Fruit fly (Drosophila melanogaster) whole organism, embryonic: ENCODE data around the gene superdeath.

Experiments
- Abd-B ChIP-seq: fragments of 200-800 bp; sonication (Bioruptor generic); optimal IDR thresholded peaks from 2 replicates; lab custom pipeline; 2018; ENCODE audit warnings: missing biosample characterization, mild to moderate bottlenecking, missing genetic modification characterization, moderate library complexity
- CG10321 ChIP-seq: fragments of 200-800 bp; sonication (Bioruptor generic); IDR thresholded peaks from 2 replicates; pipeline ENCODE4 v1.3.6; 2022; ENCODE audit warnings: missing biosample characterization, missing genetic modification characterization
- CG10431 ChIP-seq: fragments of 200-800 bp; sonication (Bioruptor generic); optimal IDR thresholded peaks from 3 replicates; lab custom pipeline; 2018; ENCODE audit warnings: missing biosample characterization, mild to moderate bottlenecking, missing genetic modification characterization
- CG10462 ChIP-seq: fragments of 200-800 bp; sonication (Bioruptor generic); optimal IDR thresholded peaks from 2 replicates; lab custom pipeline; 2016; ENCODE audit warnings: missing biosample characterization, missing genetic modification characterization
- CG10654 ChIP-seq: fragments of 200-800 bp; sonication (Bioruptor generic); optimal IDR thresholded peaks from 2 replicates; lab custom pipeline; 2016; ENCODE audit warnings: missing biosample characterization, missing genetic modification characterization
- CG11093 ChIP-seq: fragments of 200-800 bp; sonication (Bioruptor generic); IDR thresholded peaks from 3 replicates; pipeline ENCODE4 v1.3.6; 2022; ENCODE audit warnings: missing biosample characterization, missing genetic modification characterization
- CG12104 ChIP-seq: fragments of 200-800 bp; sonication (Bioruptor generic); optimal IDR thresholded peaks from 3 replicates; lab custom pipeline; 2016; ENCODE audit warnings: missing biosample characterization, missing genetic modification characterization
- CG12155 ChIP-seq: fragments of 200-800 bp; sonication (Bioruptor generic); optimal IDR thresholded peaks from 3 replicates; lab custom pipeline; 2016; ENCODE audit warnings: missing biosample characterization, missing genetic modification characterization
- CG12219 ChIP-seq: fragments of 200-800 bp; sonication (Bioruptor generic); optimal IDR thresholded peaks from 3 replicates; lab custom pipeline; 2018; ENCODE audit warnings: missing biosample characterization, mild to moderate bottlenecking, missing genetic modification characterization
- CG14050 ChIP-seq: fragments of 200-800 bp; sonication (Bioruptor generic); IDR thresholded peaks from 3 replicates; pipeline ENCODE4 v1.3.6; 2022; ENCODE audit warnings: missing biosample characterization, missing genetic modification characterization
- CG14441 ChIP-seq: fragments of 200-800 bp; sonication (Bioruptor generic); IDR thresholded peaks from 2 replicates; pipeline ENCODE4 v1.3.6; 2022; ENCODE audit warnings: missing biosample characterization, missing genetic modification characterization
- CG14965 ChIP-seq: fragments of 200-800 bp; sonication (Bioruptor generic); optimal IDR thresholded peaks from 2 replicates; lab custom pipeline; 2016; ENCODE audit warnings: missing biosample characterization, missing genetic modification characterization, borderline replicate concordance
- CG1603 ChIP-seq: fragments of 200-800 bp; sonication (Bioruptor generic); optimal IDR thresholded peaks from 2 replicates; lab custom pipeline; 2019; ENCODE audit warnings: missing biosample characterization, mild to moderate bottlenecking, missing genetic modification characterization, moderate library complexity
- CG18599 ChIP-seq: fragments of 200-800 bp; sonication (Bioruptor generic); optimal IDR thresholded peaks from 3 replicates; lab custom pipeline; 2017; ENCODE audit warnings: missing biosample characterization, missing genetic modification characterization, mild to moderate bottlenecking, moderate library complexity, missing genetic modification reagents
- CG2129 ChIP-seq: fragments of 200-800 bp; sonication (Bioruptor generic); IDR thresholded peaks from 2 replicates; pipeline ENCODE4 v1.3.6; 2022; ENCODE audit warnings: missing biosample characterization, missing genetic modification characterization; ENCODE audit not compliant: partially characterized antibody
- CG31365 ChIP-seq: fragments of 200-800 bp; sonication (Bioruptor generic); optimal IDR thresholded peaks from 2 replicates; lab custom pipeline; 2018; ENCODE audit warnings: missing biosample characterization, mild to moderate bottlenecking, missing genetic modification characterization
- CG33213 ChIP-seq: fragments of 200-800 bp; sonication (Bioruptor generic); optimal IDR thresholded peaks from 3 replicates; lab custom pipeline; 2016; ENCODE audit warnings: missing biosample characterization, missing genetic modification characterization
- CG34376 ChIP-seq: fragments of 200-800 bp; sonication (Bioruptor generic); optimal IDR thresholded peaks from 2 replicates; lab custom pipeline; 2018; ENCODE audit warnings: missing biosample characterization, mild to moderate bottlenecking, missing genetic modification characterization
- CG3847 ChIP-seq: fragments of 200-800 bp; sonication (Bioruptor generic); IDR thresholded peaks from 2 replicates; pipeline ENCODE4 v1.3.6; 2022; ENCODE audit warnings: missing biosample characterization, missing genetic modification characterization
- CG4617 ChIP-seq: fragments of 200-800 bp; sonication (Bioruptor generic); optimal IDR thresholded peaks from 3 replicates; lab custom pipeline; 2016; ENCODE audit warnings: missing biosample characterization, missing genetic modification characterization, borderline replicate concordance
- CG4854 ChIP-seq: fragments of 200-800 bp; sonication (Bioruptor generic); optimal IDR thresholded peaks from 2 replicates; lab custom pipeline; 2016; ENCODE audit warnings: missing biosample characterization, missing genetic modification characterization, inconsistent platforms
- E2f2 ChIP-seq: fragments of 200-800 bp; sonication (Bioruptor generic); IDR thresholded peaks from 2 replicates; pipeline ENCODE4 v1.3.6; 2022; ENCODE audit warnings: missing biosample characterization, missing genetic modification characterization
- Elba2 ChIP-seq: fragments of 200-800 bp; sonication (Bioruptor generic); optimal IDR thresholded peaks from 3 replicates; lab custom pipeline; 2016; ENCODE audit warnings: missing biosample characterization, missing genetic modification characterization
- Ets65A ChIP-seq: fragments of 200-800 bp; sonication (Bioruptor generic); peaks from one replicate; lab custom pipeline; 2016; ENCODE audit warnings: missing biosample characterization, missing genetic modification characterization
- Fer3 ChIP-seq: fragments of 200-800 bp; sonication (Bioruptor generic); optimal IDR thresholded peaks from 2 replicates; lab custom pipeline; 2018; ENCODE audit warnings: missing biosample characterization, mild to moderate bottlenecking, missing genetic modification characterization, moderate library complexity
- Hr39 ChIP-seq: fragments of >200 bp; optimal IDR thresholded peaks from 2 replicates; lab custom pipeline; 2017
- Jarid2 ChIP-seq: fragments of 200-800 bp; sonication (Bioruptor generic); optimal IDR thresholded peaks from 3 replicates; lab custom pipeline; 2017; ENCODE audit warnings: mild to moderate bottlenecking, missing biosample characterization, missing genetic modification reagents, missing genetic modification characterization
- MTF-1 ChIP-seq: fragments of 200-800 bp; sonication (Bioruptor generic); optimal IDR thresholded peaks from 2 replicates; lab custom pipeline; 2018; ENCODE audit warnings: missing biosample characterization, mild to moderate bottlenecking, missing genetic modification characterization, borderline replicate concordance
- Med ChIP-seq: fragments of 200-800 bp; sonication (Bioruptor generic); peaks from one replicate; lab custom pipeline; 2016; ENCODE audit warnings: missing biosample characterization, missing genetic modification characterization, mild to moderate bottlenecking, inconsistent platforms, moderate library complexity
- Meics ChIP-seq: fragments of 200-800 bp; sonication (Bioruptor generic); optimal IDR thresholded peaks from 2 replicates; lab custom pipeline; 2017; ENCODE audit warnings: missing biosample characterization, mild to moderate bottlenecking, missing genetic modification characterization
- Opbp ChIP-seq: fragments of 200-800 bp; sonication (Bioruptor generic); IDR thresholded peaks from 3 replicates; pipeline ENCODE4 v1.3.6; 2022; ENCODE audit warnings: missing biosample characterization, missing genetic modification characterization; ENCODE audit not compliant: partially characterized antibody
- Ptx1 ChIP-seq: fragments of 200-800 bp; sonication (Bioruptor generic); IDR thresholded peaks from 2 replicates; pipeline ENCODE4 v1.3.6; 2022; ENCODE audit warnings: missing biosample characterization, missing genetic modification characterization
- Sry-β ChIP-seq: fragments of 200-800 bp; sonication (Bioruptor generic); optimal IDR thresholded peaks from 2 replicates; lab custom pipeline; 2018; ENCODE audit warnings: missing biosample characterization, mild to moderate bottlenecking, missing genetic modification characterization, moderate library complexity
- Stat92E ChIP-seq, 3 experiments: fragments of >200 bp in 2 of 3; fragments of 200-800 bp in 1 of 3; sonication (Bioruptor generic) in 1 of 3; optimal IDR thresholded peaks; 2 replicates each; lab custom pipeline; 2017 to 2019; ENCODE audit warnings: missing biosample characterization in 3 of 3, missing genetic modification characterization in 3 of 3, mild to moderate bottlenecking in 1 of 3, moderate library complexity in 1 of 3
- TFAM ChIP-seq: fragments of 200-800 bp; sonication (Bioruptor generic); optimal IDR thresholded peaks from 2 replicates; lab custom pipeline; 2017; ENCODE audit warnings: missing biosample characterization, missing genetic modification characterization, inconsistent platforms
- Trl ChIP-seq, 3 experiments: fragments of >200 bp in 2 of 3; fragments of 200-800 bp in 1 of 3; sonication (Bioruptor generic) in 1 of 3; optimal IDR thresholded peaks; 2 replicates in 1 of 3; 3 replicates in 2 of 3; lab custom pipeline; 2016 to 2017; ENCODE audit warnings: missing biosample characterization in 1 of 3, missing genetic modification characterization in 1 of 3
- chn ChIP-seq: fragments of 200-800 bp; sonication (Bioruptor generic); optimal IDR thresholded peaks from 2 replicates; lab custom pipeline; 2016; ENCODE audit warnings: missing biosample characterization, missing genetic modification characterization
- crp ChIP-seq, 2 experiments: fragments of 200-800 bp; sonication (Bioruptor generic); optimal IDR thresholded peaks; 2 replicates in 1 of 2; 3 replicates in 1 of 2; lab custom pipeline; 2017; ENCODE audit warnings: missing biosample characterization in 2 of 2, missing genetic modification characterization in 2 of 2, mild to moderate bottlenecking in 1 of 2, moderate library complexity in 1 of 2
- da ChIP-seq: fragments of 200-800 bp; sonication (Bioruptor generic); optimal IDR thresholded peaks from 2 replicates; lab custom pipeline; 2016; ENCODE audit warnings: missing biosample characterization, missing genetic modification characterization
- dpn ChIP-seq, 2 experiments: fragments of 200-800 bp; sonication (Bioruptor generic); optimal IDR thresholded peaks; 3 replicates each; lab custom pipeline; 2016; ENCODE audit warnings: missing biosample characterization in 2 of 2, missing genetic modification characterization in 2 of 2
- grau ChIP-seq: fragments of 200-800 bp; optimal IDR thresholded peaks from 3 replicates; lab custom pipeline; 2019; ENCODE audit warnings: missing biosample characterization, mild to moderate bottlenecking, missing genetic modification characterization, moderate library complexity
- ind ChIP-seq: fragments of 200-800 bp; sonication (Bioruptor generic); optimal IDR thresholded peaks from 3 replicates; lab custom pipeline; 2016; ENCODE audit warnings: missing biosample characterization, missing genetic modification characterization
- ken ChIP-seq: fragments of 200-800 bp; sonication (Bioruptor generic); IDR thresholded peaks from 3 replicates; pipeline ENCODE4 v1.3.6; 2022; ENCODE audit warnings: missing biosample characterization, missing genetic modification characterization
- klu ChIP-seq: fragments of 200-800 bp; sonication (Bioruptor generic); IDR thresholded peaks from 2 replicates; pipeline ENCODE4 v1.3.6; 2022; ENCODE audit warnings: missing biosample characterization, missing genetic modification characterization
- mld ChIP-seq: fragments of 200-800 bp; sonication (Bioruptor generic); IDR thresholded peaks from 3 replicates; pipeline ENCODE4 v1.3.6; 2022; ENCODE audit warnings: missing biosample characterization, missing genetic modification characterization; ENCODE audit not compliant: partially characterized antibody
- so ChIP-seq: fragments of 200-800 bp; sonication (Bioruptor generic); IDR thresholded peaks from 3 replicates; pipeline ENCODE4 v1.3.6; 2022; ENCODE audit warnings: missing biosample characterization, missing genetic modification characterization
- sob ChIP-seq: fragments of 200-800 bp; sonication (Bioruptor generic); IDR thresholded peaks from 2 replicates; pipeline ENCODE4 v1.3.6; 2022; ENCODE audit warnings: missing biosample characterization, missing genetic modification characterization
- tgo ChIP-seq: fragments of 200-800 bp; sonication (Bioruptor generic); IDR thresholded peaks from 3 replicates; pipeline ENCODE4 v1.3.6; 2022; ENCODE audit warnings: missing biosample characterization, missing genetic modification characterization
- zen ChIP-seq: fragments of 200-800 bp; sonication (Bioruptor generic); optimal IDR thresholded peaks from 3 replicates; lab custom pipeline; 2018; ENCODE audit warnings: missing biosample characterization, mild to moderate bottlenecking, missing genetic modification characterization, moderate library complexity

Gene superdeath

dm6 chr3R:29130902-29131621 is 7.4 kb upstream of the superdeath start, which contains the start of the genes dgt6 and Vha100-1 (continued):
- no peak for TF ChIP-seq Hr39 (lab: Kevin White, UChicago)
- TF ChIP-seq klu (GFP tag; lab: Robert Waterston, UW), result no peak
- TF ChIP-seq CG12219 (GFP tag; lab: Kevin White, UChicago), result no peak
- no peak for TF ChIP-seq grau (tag; lab: Kevin White, UChicago)
- TF ChIP-seq Ptx1, result no peak
- TF ChIP-seq chn (GFP tag; lab: Kevin White, UChicago), result no peak
- TF ChIP-seq crp (GFP tag; optimal IDR thresholded peaks at IDR 0.05; lab: Kevin White, UChicago), result peak in 1 of 2 experiments; percentile 9
- peak; percentile 24 for TF ChIP-seq CG12155 (GFP tag; lab: Kevin White, UChicago)
- TF ChIP-seq CG14050 (GFP tag; lab: Robert Waterston, UW), result no peak
- peak; percentile 22 for TF ChIP-seq CG10654
- no peak for TF ChIP-seq Opbp (GFP tag; lab: Robert Waterston, UW)
- no peak for TF ChIP-seq CG12104
- TF ChIP-seq CG3847, result 0 out of 2 replicates have a peak, but pooled peaks have one; percentile 41
- TF ChIP-seq ind (GFP tag; lab: Kevin White, UChicago), result no peak
- TF ChIP-seq CG1603 (tag; lab: Kevin White, UChicago), result no peak
- no peak for TF ChIP-seq CG10431 (GFP tag; lab: Kevin White, UChicago)
- peak in 1 of 3 experiments; percentile 32 for TF ChIP-seq Stat92E (GFP tag; optimal IDR thresholded peaks at IDR 0.05; lab: Kevin White, UChicago)
- peak in 1 of 2 experiments; percentile 8 for TF ChIP-seq dpn (GFP tag; optimal IDR thresholded peaks at IDR 0.05; lab: Kevin White, UChicago)
- no peak for TF ChIP-seq CG18599
- peak; percentile 32 for TF ChIP-seq Jarid2 (GFP tag; lab: Kevin White, UChicago)
- no peak for TF ChIP-seq MTF-1
- TF ChIP-seq da (GFP tag; lab: Kevin White, UChicago), result no peak
- no peak for TF ChIP-seq TFAM (GFP tag; lab: Kevin White, UChicago)
- no peak for TF ChIP-seq CG10321 (GFP tag; lab: Robert Waterston, UW)
- TF ChIP-seq CG2129 (GFP tag; lab: Robert Waterston, UW), result no peak
- peak; percentile 21; the same call in 1 of the 2 replicates for TF ChIP-seq sob (GFP tag; lab: Robert Waterston, UW)
- peak; percentile 59 for TF ChIP-seq CG4617 (GFP tag; lab: Kevin White, UChicago)
- no peak for TF ChIP-seq CG33213
- TF ChIP-seq CG4854 (GFP tag; lab: Kevin White, UChicago), result no peak
- peak; percentile 1 for TF ChIP-seq Meics (GFP tag; lab: Kevin White, UChicago)
- TF ChIP-seq Med (GFP tag; lab: Kevin White, UChicago), result peak; percentile 74
- TF ChIP-seq Trl (optimal IDR thresholded peaks at IDR 0.05; lab: Kevin White, UChicago), result no peak
- TF ChIP-seq Trl (GFP tag; optimal IDR thresholded peaks at IDR 0.05; lab: Kevin White, UChicago), result no peak
- peak; percentile 14 for TF ChIP-seq Sry-β (GFP tag; lab: Kevin White, UChicago)
- TF ChIP-seq CG14965 (GFP tag; lab: Kevin White, UChicago), result no peak
- peak; percentile 85 for TF ChIP-seq E2f2 (GFP tag; lab: Robert Waterston, UW)
- TF ChIP-seq zen, result no peak
- TF ChIP-seq CG34376, result no peak
- TF ChIP-seq CG14441 (GFP tag; lab: Robert Waterston, UW), result no peak
- peak; percentile 6 for TF ChIP-seq Fer3 (tag; lab: Kevin White, UChicago)
- TF ChIP-seq Elba2 (GFP tag; lab: Kevin White, UChicago), result peak; percentile 11
- TF ChIP-seq CG10462 (GFP tag; lab: Kevin White, UChicago), result no peak
- TF ChIP-seq tgo (GFP tag; lab: Robert Waterston, UW), result no peak
- no peak for TF ChIP-seq so (GFP tag; lab: Robert Waterston, UW)
- TF ChIP-seq CG31365 (tag; lab: Kevin White, UChicago), result no peak
- no peak for TF ChIP-seq Abd-B (GFP tag; lab: Kevin White, UChicago)
- no peak for TF ChIP-seq Ets65A (GFP tag; lab: Kevin White, UChicago)
- no peak for TF ChIP-seq ken (GFP tag; lab: Robert Waterston, UW)
- TF ChIP-seq CG11093, result no peak
- TF ChIP-seq mld, result no peak
